Worm (Caenorhabditis elegans) whole organism, L4 larva: ENCODE measurements around the gene dpy-10.
A peak's percentile ranks its signal among the peaks of the same experiment; 100 is the strongest.

ENCODE experiments used
- F37D6.2 ChIP-seq: sonication (generic microtip); optimal IDR thresholded peaks from 2 replicates; lab custom pipeline; 2016; ENCODE audit warnings: mild to moderate bottlenecking, missing genetic modification characterization, missing compliant biosample characterization
- T26A8.4 ChIP-seq: fragments of 200-800 bp; sonication (Bioruptor generic); IDR thresholded peaks from 2 replicates; pipeline ENCODE4 v1.3.6; 2022; ENCODE audit warnings: missing genetic modification characterization, missing compliant biosample characterization
- Y48G9A.11 ChIP-seq: fragments of 200-800 bp; sonication (Bioruptor generic); IDR thresholded peaks from 2 replicates; pipeline ENCODE4 v1.3.6; 2022; ENCODE audit warnings: missing genetic modification reagents, missing genetic modification characterization, missing compliant biosample characterization
- Y75B8A.6 ChIP-seq: fragments of 200-800 bp; sonication (Bioruptor generic); IDR thresholded peaks from 2 replicates; pipeline ENCODE4 v1.3.6; 2022; ENCODE audit warnings: missing genetic modification reagents, missing genetic modification characterization, missing compliant biosample characterization
- aha-1 ChIP-seq: fragments of 150-350 bp; peaks from one replicate; lab custom pipeline; 2014; ENCODE audit warnings: missing biosample characterization, missing genetic modification characterization
- ama-1 ChIP-seq: fragments of 150-350 bp; optimal IDR thresholded peaks from 2 replicates; lab custom pipeline; 2014; ENCODE audit warnings: inconsistent platforms, mixed read lengths
- arid-1 ChIP-seq: fragments of 200-800 bp; sonication (Bioruptor generic); conservative IDR thresholded peaks from 2 replicates; pipeline ENCODE4 v1.3.6; 2022; ENCODE audit warnings: missing genetic modification reagents, missing genetic modification characterization, missing compliant biosample characterization
- ceh-20 ChIP-seq: fragments of 200-800 bp; sonication (Bioruptor generic); IDR thresholded peaks from 2 replicates; pipeline ENCODE4 v1.3.6; 2022; ENCODE audit warnings: missing genetic modification reagents, missing genetic modification characterization, missing compliant biosample characterization
- ceh-28 ChIP-seq: fragments of 150-350 bp; optimal IDR thresholded peaks from 2 replicates; lab custom pipeline; 2014; ENCODE audit warnings: missing biosample characterization, missing genetic modification reagents, missing genetic modification characterization
- ctbp-1 ChIP-seq: fragments of 200-800 bp; sonication (Bioruptor generic); IDR thresholded peaks from 2 replicates; pipeline ENCODE4 v1.3.6; 2022; ENCODE audit warnings: missing genetic modification reagents, missing genetic modification characterization, missing compliant biosample characterization
- daf-19 ChIP-seq: fragments of 200-800 bp; sonication (Bioruptor generic); conservative IDR thresholded peaks from 2 replicates; pipeline ENCODE4 v1.3.6; 2022; ENCODE audit warnings: missing genetic modification characterization, missing compliant biosample characterization
- daf-8 ChIP-seq: fragments of 200-800 bp; sonication (Bioruptor generic); IDR thresholded peaks from 2 replicates; pipeline ENCODE4 v1.3.6; 2022; ENCODE audit warnings: missing genetic modification characterization, missing compliant biosample characterization
- dve-1 ChIP-seq: sonication (generic microtip); optimal IDR thresholded peaks from 2 replicates; lab custom pipeline; 2017; ENCODE audit warnings: antibody characterized with exemption, mild to moderate bottlenecking, missing genetic modification characterization, missing compliant biosample characterization; ENCODE audit not compliant: insufficient read depth
- egl-27 ChIP-seq: sonication (generic microtip); optimal IDR thresholded peaks from 3 replicates; lab custom pipeline; 2017; ENCODE audit warnings: missing biosample characterization, missing genetic modification reagents, missing genetic modification characterization
- fkh-10 ChIP-seq: fragments of 150-350 bp; optimal IDR thresholded peaks from 2 replicates; lab custom pipeline; 2014; ENCODE audit warnings: missing biosample characterization, missing genetic modification reagents, missing genetic modification characterization
- fos-1 ChIP-seq: fragments of 150-350 bp; optimal IDR thresholded peaks from 2 replicates; lab custom pipeline; 2014; ENCODE audit warnings: missing biosample characterization, missing genetic modification characterization
- hlh-11 ChIP-seq: fragments of 200-800 bp; sonication (Bioruptor generic); optimal IDR thresholded peaks from 2 replicates; lab custom pipeline; 2018; ENCODE audit warnings: mild to moderate bottlenecking, missing genetic modification characterization, missing compliant biosample characterization
- hlh-30 ChIP-seq: sonication (generic microtip); optimal IDR thresholded peaks from 2 replicates; lab custom pipeline; 2017; ENCODE audit warnings: antibody characterized with exemption, mild to moderate bottlenecking, missing genetic modification characterization, missing compliant biosample characterization; ENCODE audit not compliant: insufficient read depth
- jun-1 ChIP-seq: fragments of 150-350 bp; optimal IDR thresholded peaks from 2 replicates; lab custom pipeline; 2014; ENCODE audit warnings: missing biosample characterization, missing genetic modification reagents, missing genetic modification characterization
- lim-7 ChIP-seq: fragments of 200-800 bp; sonication (Bioruptor generic); IDR thresholded peaks from 2 replicates; pipeline ENCODE4 v1.3.6; 2022; ENCODE audit warnings: missing genetic modification characterization, missing compliant biosample characterization
- lin-13 ChIP-seq: fragments of 150-350 bp; optimal IDR thresholded peaks from 2 replicates; lab custom pipeline; 2014; ENCODE audit warnings: missing biosample characterization, missing genetic modification reagents, missing genetic modification characterization
- lin-15B ChIP-seq: fragments of 150-350 bp; sonication (generic microtip); optimal IDR thresholded peaks from 3 replicates; lab custom pipeline; 2014; ENCODE audit warnings: missing biosample characterization, missing genetic modification characterization
- lin-38 ChIP-seq: fragments of 200-800 bp; sonication (Bioruptor generic); IDR thresholded peaks from 2 replicates; pipeline ENCODE4 v1.3.6; 2022; ENCODE audit warnings: missing genetic modification reagents, missing genetic modification characterization, missing compliant biosample characterization
- lsy-2 ChIP-seq, 2 experiments: fragments of 150-350 bp in 1 of 2; sonication (generic microtip) in 1 of 2; optimal IDR thresholded peaks; 2 replicates each; lab custom pipeline; 2014 to 2017; ENCODE audit warnings: missing biosample characterization in 2 of 2, missing genetic modification characterization in 2 of 2
- mdl-1 ChIP-seq, 2 experiments: fragments of 150-350 bp in 1 of 2; sonication (generic microtip) in 1 of 2; optimal IDR thresholded peaks; 2 replicates each; lab custom pipeline; 2014 to 2017; ENCODE audit warnings: missing biosample characterization in 2 of 2, missing genetic modification characterization in 2 of 2
- mep-1 ChIP-seq: fragments of 150-350 bp; sonication (generic microtip); optimal IDR thresholded peaks from 3 replicates; lab custom pipeline; 2014; ENCODE audit warnings: missing biosample characterization, missing genetic modification characterization
- mes-2 ChIP-seq: sonication (generic microtip); optimal IDR thresholded peaks from 2 replicates; lab custom pipeline; 2016; ENCODE audit warnings: missing genotype, mild to moderate bottlenecking, missing genetic modification characterization, missing compliant biosample characterization; ENCODE audit not compliant: poor library complexity, severe bottlenecking
- mxl-3 ChIP-seq: fragments of 200-800 bp; sonication (Bioruptor generic); optimal IDR thresholded peaks from 2 replicates; lab custom pipeline; 2018; ENCODE audit warnings: mild to moderate bottlenecking, missing genetic modification characterization, missing compliant biosample characterization
- nhr-28 ChIP-seq: fragments of 150-350 bp; optimal IDR thresholded peaks from 2 replicates; lab custom pipeline; 2014; ENCODE audit warnings: missing biosample characterization, missing genetic modification characterization
- nhr-41 ChIP-seq: fragments of 200-800 bp; sonication (Bioruptor generic); IDR thresholded peaks from 2 replicates; pipeline ENCODE4 v1.3.6; 2022; ENCODE audit warnings: missing genetic modification reagents, missing genetic modification characterization, missing compliant biosample characterization
- nhr-6 ChIP-seq: fragments of 150-350 bp; optimal IDR thresholded peaks from 2 replicates; lab custom pipeline; 2014; ENCODE audit warnings: missing biosample characterization, missing genetic modification characterization
- nhr-76 ChIP-seq: fragments of 150-350 bp; optimal IDR thresholded peaks from 2 replicates; lab custom pipeline; 2014; ENCODE audit warnings: missing biosample characterization, missing genetic modification characterization
- nhr-77 ChIP-seq: fragments of 150-350 bp; optimal IDR thresholded peaks from 2 replicates; lab custom pipeline; 2014; ENCODE audit warnings: missing biosample characterization, missing genetic modification characterization
- rbr-2 ChIP-seq: sonication (generic microtip); optimal IDR thresholded peaks from 2 replicates; lab custom pipeline; 2016; ENCODE audit warnings: missing genotype, missing genetic modification characterization, missing compliant biosample characterization
- saeg-2 ChIP-seq: fragments of 200-800 bp; sonication (Bioruptor generic); IDR thresholded peaks from 2 replicates; pipeline ENCODE4 v1.3.6; 2022; ENCODE audit warnings: missing genetic modification reagents, missing genetic modification characterization, missing compliant biosample characterization
- snpc-1.2 ChIP-seq: fragments of 200-800 bp; sonication (Bioruptor generic); IDR thresholded peaks from 2 replicates; pipeline ENCODE4 v1.3.6; 2022; ENCODE audit warnings: missing genetic modification reagents, missing genetic modification characterization, missing compliant biosample characterization
- vab-7 ChIP-seq: fragments of 200-800 bp; sonication (Bioruptor generic); IDR thresholded peaks from 2 replicates; pipeline ENCODE4 v1.3.6; 2022; ENCODE audit warnings: missing genetic modification reagents, missing genetic modification characterization, missing compliant biosample characterization
- ztf-11 ChIP-seq: fragments of 150-350 bp; optimal IDR thresholded peaks from 2 replicates; lab custom pipeline; 2014; ENCODE audit warnings: missing biosample characterization, missing genetic modification characterization
- ztf-7 ChIP-seq: fragments of 150-350 bp; optimal IDR thresholded peaks from 2 replicates; lab custom pipeline; 2014; ENCODE audit warnings: missing biosample characterization, missing genetic modification characterization

Gene dpy-10

ce11 chrII:6712177-6712981, at the start of gene dpy-10, which contains the start of gene T14B4.19:
Gene dpy-10, minus strand, starts transcription at chrII:6712227.
Gene T14B4.19, minus strand, starts transcription at chrII:6712931.
- TF ChIP-seq nhr-28, result peak; percentile 44
- peak; percentile 3 for TF ChIP-seq aha-1 (tag; lab: Kevin White, UChicago)
- TF ChIP-seq hlh-11 (tag; lab: Kevin White, UChicago), result peak; percentile 61
- peak; percentile 73 for TF ChIP-seq mxl-3 (GFP tag; lab: Kevin White, UChicago)
- TF ChIP-seq lsy-2 (tag; optimal IDR thresholded peaks at IDR 0.05; lab: Kevin White, UChicago), result peak in 1 of 2 experiments; percentile 37
- TF ChIP-seq hlh-30 (tag; lab: Kevin White, UChicago), result peak; percentile 41
- no peak for TF ChIP-seq lin-15B (tag; lab: Kevin White, UChicago)
- TF ChIP-seq egl-27, result no peak
- TF ChIP-seq mdl-1 (tag; optimal IDR thresholded peaks at IDR 0.05; lab: Kevin White, UChicago), result peak in 1 of 2 experiments; percentile 27

- TF ChIP-seq Y48G9A.11 (GFP tag; lab: Robert Waterston, UW) (no peak), Y75B8A.6 (GFP tag; lab: Robert Waterston, UW) (no peak), arid-1 (GFP tag; lab: Robert Waterston, UW) (no peak), nhr-76 (tag; lab: Kevin White, UChicago) (no peak), mes-2 (tag; lab: Kevin White, UChicago) (no peak), vab-7 (GFP tag; lab: Robert Waterston, UW) (no peak), nhr-28 (no peak), lin-13 (GFP tag; lab: Kevin White, UChicago) (no peak), ztf-7 (tag; lab: Kevin White, UChicago) (no peak), ctbp-1 (GFP tag; lab: Robert Waterston, UW) (no peak), snpc-1.2 (GFP tag; lab: Robert Waterston, UW) (no peak), ceh-20 (GFP tag; lab: Robert Waterston, UW) (no peak), saeg-2 (no peak), jun-1 (tag; lab: Kevin White, UChicago) (no peak), nhr-77 (tag; lab: Kevin White, UChicago) (no peak), ama-1 (lab: Kevin White, UChicago) (no peak), mxl-3 (GFP tag; lab: Kevin White, UChicago) (no peak), daf-8 (GFP tag; lab: Robert Waterston, UW) (no peak), nhr-41 (GFP tag; lab: Robert Waterston, UW) (no peak)
Measured at ce11 chrII:6756232-6756631, 44.2 kb upstream of the dpy-10 start, which contains the start of gene F41G3.3. Gene F41G3.3, plus strand, starts transcription at chrII:6756532.

DNA sequence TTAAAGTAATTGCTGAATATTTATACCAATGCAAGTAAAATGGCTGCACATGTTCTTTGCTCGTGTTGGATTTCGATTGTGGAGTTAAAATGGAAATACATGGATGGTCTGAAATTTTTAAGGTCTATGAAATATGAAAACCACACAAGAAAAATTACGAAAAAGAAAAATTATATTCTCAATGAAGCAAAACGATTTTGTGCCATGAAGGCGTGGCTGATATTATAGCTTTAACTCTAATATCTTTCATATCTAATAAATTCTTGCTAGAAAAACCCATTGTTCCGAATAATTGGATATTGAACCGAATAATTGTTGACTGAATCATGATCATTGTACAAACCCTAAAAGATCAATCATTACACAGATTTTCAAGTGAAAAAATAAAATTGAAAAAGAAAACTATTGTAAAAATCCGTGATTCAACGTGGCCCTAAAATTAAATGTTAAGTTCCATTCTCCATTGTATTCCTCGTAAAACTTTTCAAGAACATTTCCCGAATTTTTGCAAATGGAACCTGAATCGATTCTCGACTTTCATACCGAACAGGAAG, 42.7 kb upstream of the dpy-10 start, which contains the start of the genes srx-95 and fis-1:
Gene srx-95, minus strand, starts transcription at position 101 of the 554 bp plus-strand sequence.
Gene fis-1, plus strand, starts transcription at position 504 of the 554 bp plus-strand sequence.
- TF ChIP-seq daf-19, result no peak
- TF ChIP-seq dve-1, result no peak
- TF ChIP-seq ceh-28 (tag; lab: Kevin White, UChicago), result no peak
- TF ChIP-seq fkh-10 (GFP tag; lab: Kevin White, UChicago), result no peak

- TF ChIP-seq lim-7 (GFP tag; lab: Robert Waterston, UW) (no peak), mep-1 (tag; lab: Kevin White, UChicago) (no peak), lin-38 (no peak), F37D6.2 (tag; lab: Kevin White, UChicago) (no peak), lin-15B (tag; lab: Kevin White, UChicago) (no peak), jun-1 (tag; lab: Kevin White, UChicago) (no peak), rbr-2 (no peak), ztf-11 (tag; lab: Kevin White, UChicago) (no peak), fos-1 (tag; lab: Kevin White, UChicago) (no peak), T26A8.4 (GFP tag; lab: Robert Waterston, UW) (no peak), nhr-6 (tag; lab: Kevin White, UChicago) (no peak), ctbp-1 (GFP tag; lab: Robert Waterston, UW) (no peak), dve-1 (no peak), ceh-20 (GFP tag; lab: Robert Waterston, UW) (no peak)
Measured at ce11 chrII:6752850-6753249, 40.8 kb upstream of the dpy-10 start, which contains the start of gene F41G3.21. Gene F41G3.21, minus strand, starts transcription at chrII:6752950.
